Fruit fly (Drosophila melanogaster): Measurements from ENCODE around the gene brwl.

dm6 chr2L:9560045-9560587 lies 8.6 kb upstream of the brwl start:
- TF ChIP-seq CG4282 (GFP tag; optimal IDR thresholded peaks at IDR 0.05) = no peak
- no peak for TF ChIP-seq CG11093 (GFP tag; IDR thresholded peaks at IDR 0.05)
- TF ChIP-seq Doc2 (GFP tag; IDR thresholded peaks at IDR 0.05) = no peak
- no peak for TF ChIP-seq pho (GFP tag; optimal IDR thresholded peaks at IDR 0.05)
- TF ChIP-seq exex (tag; optimal IDR thresholded peaks at IDR 0.05) = no peak
- TF ChIP-seq br (optimal IDR thresholded peaks at IDR 0.05) = no peak
- TF ChIP-seq CG13287 (GFP tag; IDR thresholded peaks at IDR 0.05; ENCODE audit: partially characterized antibody) = no peak
- TF ChIP-seq CG10267 (tag; optimal IDR thresholded peaks at IDR 0.05) = no peak
- no peak for TF ChIP-seq CTCF (GFP tag; optimal IDR thresholded peaks at IDR 0.05)
- no peak for TF ChIP-seq NC2α (GFP tag; optimal IDR thresholded peaks at IDR 0.05)
